Worm (Caenorhabditis elegans) whole organism, young adult: Measurements from ENCODE around the gene sorf-1.
A peak's percentile ranks its signal among the peaks of the same experiment; 100 is the strongest.

ENCODE experiments used
- B0019.2 ChIP-seq: fragments of 200-800 bp; sonication (Bioruptor generic); conservative IDR thresholded peaks from 2 replicates; pipeline ENCODE4 v1.3.6; 2022; ENCODE audit warnings: missing genetic modification reagents, missing genetic modification characterization, missing compliant biosample characterization
- B0035.1 ChIP-seq: sonication (generic microtip); optimal IDR thresholded peaks from 2 replicates; lab custom pipeline; 2016; ENCODE audit warnings: missing genetic modification characterization, mild to moderate bottlenecking, missing compliant biosample characterization, missing genotype, missing genetic modification reagents
- F33H1.4 ChIP-seq: fragments of 200-800 bp; sonication (Bioruptor generic); IDR thresholded peaks from 2 replicates; pipeline ENCODE4 v1.3.6; 2022; ENCODE audit warnings: missing genetic modification reagents, missing genetic modification characterization, missing compliant biosample characterization
- F37B4.10 ChIP-seq: fragments of 200-800 bp; sonication (Bioruptor generic); IDR thresholded peaks from 2 replicates; pipeline ENCODE4 v1.3.6; 2022; ENCODE audit warnings: missing genetic modification characterization, missing compliant biosample characterization
- F39B2.1 ChIP-seq: fragments of 200-800 bp; sonication (Bioruptor generic); IDR thresholded peaks from 2 replicates; pipeline ENCODE4 v1.3.6; 2022; ENCODE audit warnings: missing genetic modification reagents, missing genetic modification characterization, missing compliant biosample characterization
- F49E8.2 ChIP-seq: sonication (generic microtip); optimal IDR thresholded peaks from 3 replicates; lab custom pipeline; 2017; ENCODE audit warnings: missing genetic modification characterization, mild to moderate bottlenecking, missing compliant biosample characterization, antibody characterized with exemption, moderate library complexity; ENCODE audit not compliant: insufficient read depth
- F57C9.4 ChIP-seq: sonication (generic microtip); optimal IDR thresholded peaks from 2 replicates; lab custom pipeline; 2017; ENCODE audit warnings: mild to moderate bottlenecking, missing genetic modification characterization, missing compliant biosample characterization
- K12H6.12 ChIP-seq: fragments of 200-800 bp; sonication (Bioruptor generic); optimal IDR thresholded peaks from 2 replicates; lab custom pipeline; 2018; ENCODE audit warnings: mild to moderate bottlenecking, missing genetic modification characterization, missing compliant biosample characterization
- T07F8.4 ChIP-seq: sonication (generic microtip); optimal IDR thresholded peaks from 2 replicates; lab custom pipeline; 2016; ENCODE audit warnings: mild to moderate bottlenecking, missing genetic modification characterization, moderate library complexity, missing compliant biosample characterization
- Y53F4B.3 ChIP-seq: fragments of 200-800 bp; sonication (Bioruptor generic); IDR thresholded peaks from 2 replicates; pipeline ENCODE4 v1.3.6; 2022; ENCODE audit warnings: missing genetic modification reagents, missing genetic modification characterization, missing compliant biosample characterization
- Y56A3A.18 ChIP-seq: fragments of 200-800 bp; sonication (Bioruptor generic); IDR thresholded peaks from 2 replicates; pipeline ENCODE4 v1.3.6; 2022; ENCODE audit warnings: missing genetic modification reagents, missing genetic modification characterization, missing compliant biosample characterization
- Y79H2A.3 ChIP-seq: fragments of 200-800 bp; sonication (Bioruptor generic); conservative IDR thresholded peaks from 2 replicates; pipeline ENCODE4 v1.3.6; 2022; ENCODE audit warnings: missing genetic modification reagents, missing genetic modification characterization, missing compliant biosample characterization
- Y95B8A.8 ChIP-seq: fragments of 200-800 bp; sonication (Bioruptor generic); IDR thresholded peaks from 2 replicates; pipeline ENCODE4 v1.3.6; 2022; ENCODE audit warnings: missing genetic modification reagents, missing genetic modification characterization, missing compliant biosample characterization
- ZK185.1 ChIP-seq: sonication (generic microtip); optimal IDR thresholded peaks from 2 replicates; lab custom pipeline; 2016; ENCODE audit warnings: mild to moderate bottlenecking, missing genetic modification characterization, missing compliant biosample characterization; ENCODE audit not compliant: poor library complexity, severe bottlenecking
- cebp-1 ChIP-seq, 2 experiments: fragments of 200-800 bp in 1 of 2; sonication (Bioruptor generic) in 1 of 2; sonication (generic microtip) in 1 of 2; IDR thresholded peaks in 1 of 2; optimal IDR thresholded peaks in 1 of 2; 2 replicates each; pipeline versions ENCODE4 v1.3.6 to Lab custom; 2017 to 2022; ENCODE audit warnings: missing compliant biosample characterization in 2 of 2, missing genetic modification characterization in 2 of 2, mild to moderate bottlenecking in 1 of 2, missing genetic modification reagents in 1 of 2, moderate library complexity in 1 of 2
- ceh-40 ChIP-seq: fragments of 200-800 bp; sonication (Bioruptor generic); IDR thresholded peaks from 2 replicates; pipeline ENCODE4 v1.3.6; 2022; ENCODE audit warnings: missing genetic modification characterization, missing compliant biosample characterization
- chd-7 ChIP-seq: sonication (generic microtip); optimal IDR thresholded peaks from 2 replicates; lab custom pipeline; 2016; ENCODE audit warnings: mild to moderate bottlenecking, missing genetic modification characterization, moderate library complexity, missing compliant biosample characterization
- dox-1 ChIP-seq: fragments of 200-800 bp; sonication (Bioruptor generic); IDR thresholded peaks from 2 replicates; pipeline ENCODE4 v1.3.6; 2022; ENCODE audit warnings: missing genetic modification reagents, missing genetic modification characterization, missing compliant biosample characterization
- egl-18 ChIP-seq: fragments of 200-800 bp; sonication (Bioruptor generic); IDR thresholded peaks from 2 replicates; pipeline ENCODE4 v1.3.6; 2022; ENCODE audit warnings: missing genetic modification reagents, missing genetic modification characterization, missing compliant biosample characterization
- egrh-3 ChIP-seq: fragments of 200-800 bp; sonication (Bioruptor generic); IDR thresholded peaks from 2 replicates; pipeline ENCODE4 v1.3.6; 2022; ENCODE audit warnings: missing genetic modification reagents, missing genetic modification characterization, missing compliant biosample characterization
- gei-17 ChIP-seq: fragments of 200-800 bp; sonication (Bioruptor generic); optimal IDR thresholded peaks from 2 replicates; lab custom pipeline; 2018; ENCODE audit warnings: mild to moderate bottlenecking, missing genetic modification characterization, missing compliant biosample characterization
- him-1 ChIP-seq: sonication (generic microtip); optimal IDR thresholded peaks from 2 replicates; lab custom pipeline; 2016; ENCODE audit warnings: missing genotype, missing genetic modification reagents, missing genetic modification characterization, missing compliant biosample characterization
- hlh-12 ChIP-seq: sonication (generic microtip); optimal IDR thresholded peaks from 2 replicates; lab custom pipeline; 2016; ENCODE audit warnings: missing genetic modification characterization, missing compliant biosample characterization
- hlh-26 ChIP-seq: fragments of 200-800 bp; sonication (Bioruptor generic); conservative IDR thresholded peaks from 2 replicates; pipeline ENCODE4 v1.3.6; 2022; ENCODE audit warnings: missing genetic modification reagents, missing genetic modification characterization, missing compliant biosample characterization
- hmg-20 ChIP-seq: fragments of 200-800 bp; sonication (Bioruptor generic); IDR thresholded peaks from 2 replicates; pipeline ENCODE4 v1.3.6; 2022; ENCODE audit warnings: missing genetic modification reagents, missing genetic modification characterization, missing compliant biosample characterization
- hrde-1 ChIP-seq: sonication (generic microtip); optimal IDR thresholded peaks from 2 replicates; lab custom pipeline; 2016; ENCODE audit warnings: missing genetic modification characterization, mild to moderate bottlenecking, missing compliant biosample characterization, moderate library complexity, missing genotype, missing genetic modification reagents, borderline replicate concordance
- let-607 ChIP-seq, 2 experiments: fragments of 200-800 bp in 1 of 2; sonication (Bioruptor generic) in 1 of 2; sonication (generic microtip) in 1 of 2; optimal IDR thresholded peaks; 2 replicates each; lab custom pipeline; 2016 to 2018; ENCODE audit warnings: mild to moderate bottlenecking in 2 of 2, missing compliant biosample characterization in 2 of 2, missing genetic modification characterization in 2 of 2, moderate library complexity in 2 of 2, missing genotype in 1 of 2
- lin-26 ChIP-seq: fragments of 200-800 bp; sonication (Bioruptor generic); IDR thresholded peaks from 2 replicates; pipeline ENCODE4 v1.3.6; 2022; ENCODE audit warnings: missing genetic modification reagents, missing genetic modification characterization, missing compliant biosample characterization
- lin-40 ChIP-seq: sonication (generic microtip); optimal IDR thresholded peaks from 2 replicates; lab custom pipeline; 2016; ENCODE audit warnings: missing genetic modification characterization, mild to moderate bottlenecking, missing compliant biosample characterization, missing genotype, missing genetic modification reagents
- lsl-1 ChIP-seq: fragments of 200-800 bp; sonication (Bioruptor generic); optimal IDR thresholded peaks from 2 replicates; lab custom pipeline; 2018; ENCODE audit warnings: mild to moderate bottlenecking, missing genetic modification characterization, moderate library complexity, missing compliant biosample characterization
- lsy-27 ChIP-seq: sonication (generic microtip); optimal IDR thresholded peaks from 2 replicates; lab custom pipeline; 2017; ENCODE audit warnings: missing genetic modification characterization, mild to moderate bottlenecking, missing compliant biosample characterization, antibody characterized with exemption, missing genotype, borderline replicate concordance; ENCODE audit not compliant: insufficient read depth
- madf-10 ChIP-seq: sonication (generic microtip); optimal IDR thresholded peaks from 2 replicates; lab custom pipeline; 2016; ENCODE audit warnings: mild to moderate bottlenecking, missing genetic modification characterization, missing compliant biosample characterization
- madf-6 ChIP-seq: fragments of 200-800 bp; sonication (Bioruptor generic); IDR thresholded peaks from 2 replicates; pipeline ENCODE4 v1.3.6; 2022; ENCODE audit warnings: missing genetic modification reagents, missing genetic modification characterization, missing compliant biosample characterization
- nfya-2 ChIP-seq: fragments of 200-800 bp; sonication (Bioruptor generic); IDR thresholded peaks from 2 replicates; pipeline ENCODE4 v1.3.6; 2022; ENCODE audit warnings: missing genetic modification reagents, missing genetic modification characterization, missing compliant biosample characterization
- nhr-27 ChIP-seq: fragments of 200-800 bp; sonication (Bioruptor generic); optimal IDR thresholded peaks from 2 replicates; lab custom pipeline; 2018; ENCODE audit warnings: mild to moderate bottlenecking, missing genetic modification characterization, moderate library complexity, missing compliant biosample characterization
- nhr-80 ChIP-seq: sonication (generic microtip); optimal IDR thresholded peaks from 2 replicates; lab custom pipeline; 2016; ENCODE audit warnings: missing genetic modification characterization, missing compliant biosample characterization
- snpc-1.1 ChIP-seq: sonication (generic microtip); optimal IDR thresholded peaks from 2 replicates; lab custom pipeline; 2017; ENCODE audit warnings: missing genetic modification characterization, mild to moderate bottlenecking, missing compliant biosample characterization, antibody characterized with exemption, moderate library complexity, missing genotype, missing genetic modification reagents; ENCODE audit not compliant: insufficient read depth
- snpc-1.3 ChIP-seq: sonication (generic microtip); optimal IDR thresholded peaks from 2 replicates; lab custom pipeline; 2017; ENCODE audit warnings: missing genetic modification characterization, mild to moderate bottlenecking, missing compliant biosample characterization, antibody characterized with exemption, moderate library complexity, missing genotype, missing genetic modification reagents; ENCODE audit not compliant: insufficient read depth
- snpc-4 ChIP-seq, 5 experiments: fragments of 150-350 bp in 1 of 5; sonication (generic microtip) in 4 of 5; optimal IDR thresholded peaks; 2 replicates each; lab custom pipeline; 2014 to 2018; ENCODE audit warnings: missing genetic modification characterization in 5 of 5, missing biosample characterization in 3 of 5, antibody characterized with exemption in 2 of 5, mild to moderate bottlenecking in 2 of 5, missing compliant biosample characterization in 2 of 5, missing genotype in 2 of 5, moderate library complexity in 2 of 5, missing genetic modification reagents in 1 of 5
- somi-1 ChIP-seq: fragments of 200-800 bp; sonication (Bioruptor generic); optimal IDR thresholded peaks from 2 replicates; lab custom pipeline; 2018; ENCODE audit warnings: mild to moderate bottlenecking, missing genetic modification characterization, missing compliant biosample characterization
- tlf-1 ChIP-seq: fragments of 200-800 bp; sonication (Bioruptor generic); optimal IDR thresholded peaks from 2 replicates; lab custom pipeline; 2018; ENCODE audit warnings: mild to moderate bottlenecking, missing genetic modification characterization, missing compliant biosample characterization
- zim-3 ChIP-seq: sonication (generic microtip); optimal IDR thresholded peaks from 2 replicates; lab custom pipeline; 2017; ENCODE audit warnings: mild to moderate bottlenecking, missing genetic modification characterization, moderate library complexity, missing compliant biosample characterization
- ztf-26 ChIP-seq: sonication (generic microtip); optimal IDR thresholded peaks from 2 replicates; lab custom pipeline; 2017; ENCODE audit warnings: missing genetic modification characterization, missing compliant biosample characterization
- ztf-6 ChIP-seq: fragments of 200-800 bp; sonication (Bioruptor generic); IDR thresholded peaks from 2 replicates; pipeline ENCODE4 v1.3.6; 2022; ENCODE audit warnings: missing genetic modification reagents, missing genetic modification characterization, missing compliant biosample characterization

Gene sorf-1

ce11 chrX:3371264-3371663 lies 7.8 kb downstream of the sorf-1 start (continued):
- TF ChIP-seq ceh-40 (GFP tag; lab: Robert Waterston, UW) (peak; percentile 81; the same call in 1 of the 2 replicates), F37B4.10 (GFP tag; lab: Robert Waterston, UW) (no peak), hlh-12 (tag; lab: Kevin White, UChicago) (peak; percentile 7), madf-10 (tag; lab: Kevin White, UChicago) (peak; percentile 79), F33H1.4 (no peak), B0035.1 (tag; lab: Kevin White, UChicago) (peak; percentile 47), nfya-2 (GFP tag; lab: Robert Waterston, UW) (no peak), F49E8.2 (tag; lab: Kevin White, UChicago) (no peak), lsl-1 (GFP tag; lab: Kevin White, UChicago) (no peak), ztf-6 (GFP tag; lab: Robert Waterston, UW) (0 out of 2 replicates have a peak, but pooled peaks have one; percentile 78), somi-1 (GFP tag; lab: Kevin White, UChicago) (peak; percentile 26), hlh-26 (no peak), F39B2.1 (GFP tag; lab: Robert Waterston, UW) (no peak), Y53F4B.3 (no peak), dox-1 (GFP tag; lab: Robert Waterston, UW) (peak; percentile 85), gei-17 (peak; percentile 60), chd-7 (peak; percentile 78), let-607 (tag; optimal IDR thresholded peaks at IDR 0.05; lab: Kevin White, UChicago) (peak; percentile 5 to 25), egl-18 (GFP tag; lab: Robert Waterston, UW) (0 out of 2 replicates have a peak, but pooled peaks have one; percentile 55), cebp-1 (GFP tag; IDR thresholded peaks at IDR 0.05; lab: Robert Waterston, UW) (0 out of 2 replicates have a peak, but pooled peaks have one; percentile 30), cebp-1 (tag; optimal IDR thresholded peaks at IDR 0.05; lab: Kevin White, UChicago) (peak; percentile 74), egrh-3 (GFP tag; lab: Robert Waterston, UW) (peak; percentile 57; the same call in 1 of the 2 replicates), F57C9.4 (no peak), Y56A3A.18 (peak; percentile 72; the same call in 1 of the 2 replicates), lsy-27 (tag; lab: Kevin White, UChicago) (peak; percentile 63), lin-40 (tag; lab: Kevin White, UChicago) (peak; percentile 74), Y95B8A.8 (GFP tag; lab: Robert Waterston, UW) (peak; percentile 73), him-1 (peak; percentile 85), nhr-80 (peak; percentile 23), snpc-4 (GFP tag; optimal IDR thresholded peaks at IDR 0.05; lab: Kevin White, UChicago) (peak; percentile 60), snpc-4 (tag; optimal IDR thresholded peaks at IDR 0.05; lab: Kevin White, UChicago) (peak; percentile 32 to 72 (median 56)), tlf-1 (peak; percentile 5), ZK185.1 (tag; lab: Kevin White, UChicago) (peak; percentile 83), nhr-27 (peak; percentile 48), Y79H2A.3 (GFP tag; lab: Robert Waterston, UW) (no peak), madf-6 (GFP tag; lab: Robert Waterston, UW) (peak; percentile 52; the same call in 1 of the 2 replicates), snpc-1.1 (tag; lab: Kevin White, UChicago) (peak; percentile 41), T07F8.4 (tag; lab: Kevin White, UChicago) (peak; percentile 75), hmg-20 (GFP tag; lab: Robert Waterston, UW) (peak; percentile 85), hrde-1 (tag; lab: Kevin White, UChicago) (no peak), K12H6.12 (peak; percentile 52), snpc-1.3 (peak; percentile 62), ztf-26 (tag; lab: Kevin White, UChicago) (peak; percentile 51), B0019.2 (GFP tag; lab: Robert Waterston, UW) (no peak), lin-26 (peak; percentile 93), zim-3 (tag; lab: Kevin White, UChicago) (peak; percentile 46)
